Worm (Caenorhabditis elegans): ENCODE results near the gene ule-5.

Gene ule-5

DNA sequence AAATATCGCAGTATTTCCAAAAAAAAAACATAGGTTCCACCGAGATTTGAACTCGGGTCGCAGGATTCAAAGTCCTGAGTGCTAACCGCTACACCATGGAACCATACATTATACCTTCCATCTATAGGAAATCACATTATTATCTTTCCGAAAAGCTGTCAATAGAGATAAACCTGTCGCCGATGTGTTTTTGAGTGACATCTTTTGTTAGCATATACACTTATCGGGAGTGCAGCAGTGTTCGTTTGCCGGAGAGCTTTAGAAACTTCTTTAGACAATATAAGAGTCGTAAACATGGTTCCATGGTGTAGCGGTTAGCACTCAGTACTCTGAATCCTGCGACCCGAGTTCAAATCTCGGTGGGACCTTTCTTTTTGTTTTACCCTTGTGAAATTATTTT lies 10.7 kb upstream of the ule-5 start (continued):
- TF ChIP-seq rcor-1 (GFP tag; IDR thresholded peaks at IDR 0.05) (no peak), ceh-100 (GFP tag; IDR thresholded peaks at IDR 0.05) (0 out of 2 replicates have a peak, but pooled peaks have one; percentile 23), dpff-1 (tag; optimal IDR thresholded peaks at IDR 0.05) (no peak), cebp-1 (GFP tag; IDR thresholded peaks at IDR 0.05) (no peak), cebp-1 (tag; optimal IDR thresholded peaks at IDR 0.05) (no peak), snpc-3.4 (tag; optimal IDR thresholded peaks at IDR 0.05) (no peak), rpc-1 (optimal IDR thresholded peaks at IDR 0.05) (peak; percentile 88), rpc-1 (tag; optimal IDR thresholded peaks at IDR 0.05) (peak; percentile 92), zim-3 (tag; optimal IDR thresholded peaks at IDR 0.05) (no peak), attf-3 (GFP tag; conservative IDR thresholded peaks at IDR 0.05) (no peak), tlf-1 (GFP tag; optimal IDR thresholded peaks at IDR 0.05) (no peak), madf-3 (GFP tag; IDR thresholded peaks at IDR 0.05) (no peak), B0261.1 (tag; optimal IDR thresholded peaks at IDR 0.05) (peak; percentile 84), bed-1 (GFP tag; IDR thresholded peaks at IDR 0.05) (no peak), T26A5.8 (tag; optimal IDR thresholded peaks at IDR 0.05) (no peak), ztf-25 (GFP tag; IDR thresholded peaks at IDR 0.05) (0 out of 2 replicates have a peak, but pooled peaks have one; percentile 48), hsf-1 (GFP tag; IDR thresholded peaks at IDR 0.05) (no peak), akir-1 (GFP tag; optimal IDR thresholded peaks at IDR 0.05) (no peak), Y79H2A.3 (GFP tag; conservative IDR thresholded peaks at IDR 0.05) (0 out of 2 replicates have a peak, but pooled peaks have one; percentile 21), C06A6.2 (GFP tag; conservative IDR thresholded peaks at IDR 0.05) (no peak), lin-40 (tag; optimal IDR thresholded peaks at IDR 0.05) (no peak), lin-26 (GFP tag; IDR thresholded peaks at IDR 0.05) (peak; percentile 93), dpl-1 (GFP tag; optimal IDR thresholded peaks at IDR 0.05) (no peak), C17E4.6 (GFP tag; IDR thresholded peaks at IDR 0.05) (no peak), ccch-3 (GFP tag; optimal IDR thresholded peaks at IDR 0.05) (no peak), athp-1 (tag; optimal IDR thresholded peaks at IDR 0.05) (no peak), nhr-27 (tag; optimal IDR thresholded peaks at IDR 0.05) (no peak), ceh-40 (GFP tag; IDR thresholded peaks at IDR 0.05) (no peak), ekl-4 (GFP tag; IDR thresholded peaks at IDR 0.05) (peak; percentile 36), let-526 (GFP tag; IDR thresholded peaks at IDR 0.05) (no peak), chd-7 (tag; optimal IDR thresholded peaks at IDR 0.05) (no peak), mcd-1 (GFP tag; IDR thresholded peaks at IDR 0.05) (no peak), mes-4 (tag; optimal IDR thresholded peaks at IDR 0.05) (no peak), atf-7 (tag; optimal IDR thresholded peaks at IDR 0.05) (peak; percentile 10), fkh-3 (tag; optimal IDR thresholded peaks at IDR 0.05) (no peak), unc-62 (GFP tag; optimal IDR thresholded peaks at IDR 0.05) (no peak), F23B12.7 (tag; optimal IDR thresholded peaks at IDR 0.05; ENCODE audit: insufficient read depth) (no peak), snpc-1.1 (tag; optimal IDR thresholded peaks at IDR 0.05; ENCODE audit: insufficient read depth) (no peak), hlh-12 (tag; optimal IDR thresholded peaks at IDR 0.05) (no peak), gei-17 (GFP tag; optimal IDR thresholded peaks at IDR 0.05) (no peak), ets-4 (GFP tag; optimal IDR thresholded peaks at IDR 0.05) (no peak), F49E8.2 (tag; optimal IDR thresholded peaks at IDR 0.05; ENCODE audit: insufficient read depth) (no peak), F37B4.10 (GFP tag; IDR thresholded peaks at IDR 0.05) (no peak), Y95B8A.8 (GFP tag; IDR thresholded peaks at IDR 0.05) (no peak), unc-130 (GFP tag; optimal IDR thresholded peaks at IDR 0.05) (no peak), F39B2.1 (GFP tag; IDR thresholded peaks at IDR 0.05) (no peak), ztf-26 (tag; optimal IDR thresholded peaks at IDR 0.05) (no peak), madf-10 (tag; optimal IDR thresholded peaks at IDR 0.05) (peak; percentile 52), lin-54 (GFP tag; optimal IDR thresholded peaks at IDR 0.05) (no peak), sdz-38 (tag; optimal IDR thresholded peaks at IDR 0.05) (no peak), ztf-6 (GFP tag; IDR thresholded peaks at IDR 0.05) (no peak)

Data from whole organism, young adult.